Worm (Caenorhabditis elegans) whole organism, midembryonic: ENCODE data around the gene str-96.
A peak's percentile ranks its signal among the peaks of the same experiment; 100 is the strongest.

Experiments used
- T22C8.4 ChIP-seq: fragments of 200-800 bp; sonication (Bioruptor generic); IDR thresholded peaks from 2 replicates; pipeline ENCODE4 v1.3.6; 2022; ENCODE audit warnings: missing genetic modification characterization, missing compliant biosample characterization
- cog-1 ChIP-seq: sonication (generic microtip); optimal IDR thresholded peaks from 2 replicates; lab custom pipeline; 2016; ENCODE audit warnings: missing genetic modification characterization, missing compliant biosample characterization
- flt-1 ChIP-seq: fragments of 200-800 bp; sonication (Bioruptor generic); IDR thresholded peaks from 2 replicates; pipeline ENCODE4 v1.3.6; 2022; ENCODE audit warnings: missing genetic modification characterization, missing compliant biosample characterization
- klf-2 ChIP-seq: fragments of 200-800 bp; sonication (Bioruptor generic); conservative IDR thresholded peaks from 2 replicates; pipeline ENCODE4 v1.3.6; 2022; ENCODE audit warnings: missing genetic modification reagents, missing genetic modification characterization, missing compliant biosample characterization
- med-1 ChIP-seq: sonication (generic microtip); optimal IDR thresholded peaks from 2 replicates; lab custom pipeline; 2017; ENCODE audit warnings: missing genetic modification characterization, mild to moderate bottlenecking, missing compliant biosample characterization, antibody characterized with exemption, missing genetic modification reagents; ENCODE audit not compliant: insufficient read depth
- ref-1 ChIP-seq: fragments of 200-800 bp; sonication (Bioruptor generic); conservative IDR thresholded peaks from 2 replicates; pipeline ENCODE4 v1.3.6; 2022; ENCODE audit warnings: missing genetic modification reagents, missing genetic modification characterization, missing compliant biosample characterization
- tab-1 ChIP-seq: fragments of 200-800 bp; sonication (Bioruptor generic); IDR thresholded peaks from 2 replicates; pipeline ENCODE4 v1.3.6; 2022; ENCODE audit warnings: missing genetic modification characterization, missing compliant biosample characterization
- ztf-23 ChIP-seq: fragments of 200-800 bp; sonication (Bioruptor generic); IDR thresholded peaks from 2 replicates; pipeline ENCODE4 v1.3.6; 2022; ENCODE audit warnings: missing genetic modification reagents, missing genetic modification characterization, missing compliant biosample characterization
- ztf-29 ChIP-seq: fragments of 200-800 bp; sonication (Bioruptor generic); IDR thresholded peaks from 2 replicates; pipeline ENCODE4 v1.3.6; 2022; ENCODE audit warnings: missing genetic modification reagents, missing genetic modification characterization, missing compliant biosample characterization

The str-96 gene

ce11 chrV:15318638-15319037, 24.9 kb upstream of the str-96 start, which contains the start of gene nhr-291:
nhr-291 (plus strand) TSS chrV:15318961.
- TF ChIP-seq klf-2 (GFP tag; lab: Robert Waterston, UW): no peak
- no peak for TF ChIP-seq T22C8.4 (GFP tag; lab: Robert Waterston, UW)
- TF ChIP-seq tab-1 (GFP tag; lab: Robert Waterston, UW): no peak
- no peak for TF ChIP-seq ref-1 (GFP tag; lab: Robert Waterston, UW)
- no peak for TF ChIP-seq ztf-23 (GFP tag; lab: Robert Waterston, UW)
- no peak for TF ChIP-seq cog-1
- TF ChIP-seq flt-1 (GFP tag; lab: Robert Waterston, UW): no peak
- TF ChIP-seq med-1: no peak
- TF ChIP-seq ztf-29 (GFP tag; lab: Robert Waterston, UW): no peak

- TF ChIP-seq flt-1 (GFP tag; lab: Robert Waterston, UW): no peak
- no peak for TF ChIP-seq klf-2 (GFP tag; lab: Robert Waterston, UW)
- no peak for TF ChIP-seq T22C8.4 (GFP tag; lab: Robert Waterston, UW)
- TF ChIP-seq ztf-23 (GFP tag; lab: Robert Waterston, UW): no peak
- no peak for TF ChIP-seq ref-1 (GFP tag; lab: Robert Waterston, UW)
- no peak for TF ChIP-seq ztf-29 (GFP tag; lab: Robert Waterston, UW)
- TF ChIP-seq tab-1 (GFP tag; lab: Robert Waterston, UW): no peak
- no peak for TF ChIP-seq cog-1
- TF ChIP-seq med-1: no peak
These were observed 22.2 kb upstream of the str-96 start, which contains the start of the genes srt-22 and nhr-246 for ce11 chrV:15315827-15316527. srt-22 (minus strand) TSS chrV:15315927. nhr-246 (plus strand) TSS chrV:15316477.

- no peak for TF ChIP-seq med-1
- TF ChIP-seq ztf-29 (GFP tag; lab: Robert Waterston, UW): no peak
These were observed 19.8 kb upstream of the str-96 start for ce11 chrV:15313529-15313928.

DNA sequence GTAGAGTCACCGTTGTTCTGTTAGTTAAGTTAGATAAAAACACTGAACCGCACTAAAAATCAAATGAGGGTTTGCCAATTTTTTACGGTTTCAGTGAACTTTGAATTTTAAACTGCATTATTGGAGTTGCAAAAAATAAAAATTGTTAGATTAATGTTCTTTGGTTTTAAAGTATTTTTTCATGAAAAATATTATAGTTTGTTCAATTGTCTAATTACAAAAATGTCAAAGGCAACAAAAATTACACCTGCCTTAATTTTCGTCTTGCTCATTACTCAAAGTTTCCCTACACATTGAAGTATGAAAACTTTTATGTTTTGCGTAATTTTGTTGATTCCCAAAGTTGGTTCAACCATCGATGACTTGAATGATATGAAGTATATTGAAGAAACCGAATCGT, 17.0 kb upstream of the str-96 start, which contains the start of gene irld-62:
irld-62 (plus strand) TSS at position 301 of the 400 bp plus-strand sequence.
- TF ChIP-seq flt-1 (GFP tag; lab: Robert Waterston, UW): no peak
- TF ChIP-seq klf-2 (GFP tag; lab: Robert Waterston, UW): no peak

ce11 chrV:15309011-15309410, 15.2 kb upstream of the str-96 start, which contains the start of gene srz-10:
srz-10 (minus strand) TSS chrV:15309098.
- no peak for TF ChIP-seq T22C8.4 (GFP tag; lab: Robert Waterston, UW)
- TF ChIP-seq klf-2 (GFP tag; lab: Robert Waterston, UW): no peak
- TF ChIP-seq med-1: no peak
- TF ChIP-seq tab-1 (GFP tag; lab: Robert Waterston, UW): no peak
- TF ChIP-seq ztf-23 (GFP tag; lab: Robert Waterston, UW): no peak
- no peak for TF ChIP-seq ztf-29 (GFP tag; lab: Robert Waterston, UW)
- TF ChIP-seq flt-1 (GFP tag; lab: Robert Waterston, UW): no peak
- no peak for TF ChIP-seq cog-1
- TF ChIP-seq ref-1 (GFP tag; lab: Robert Waterston, UW): no peak

DNA sequence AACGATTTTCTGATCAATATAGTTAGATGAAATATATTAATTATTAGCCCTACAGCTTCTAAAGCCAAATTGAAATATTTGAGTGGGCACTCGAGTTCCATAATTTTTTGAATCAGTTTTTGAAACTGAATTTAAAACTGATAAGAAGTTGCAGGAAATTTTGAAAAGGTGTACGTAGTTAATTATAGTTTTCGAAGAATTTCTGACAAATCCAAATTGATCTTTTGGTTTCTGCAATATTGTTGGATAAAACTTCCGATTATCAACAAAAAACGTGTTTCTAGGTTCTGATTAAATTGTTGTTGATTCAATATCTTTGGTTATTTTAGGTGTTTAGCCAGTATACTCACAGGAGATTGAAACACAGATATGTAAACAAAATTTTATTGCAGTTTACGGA, 13.0 kb upstream of the str-96 start, which contains the start of gene T26H8.4:
T26H8.4 (minus strand) TSS at position 101 of the 400 bp plus-strand sequence.
- TF ChIP-seq tab-1 (GFP tag; lab: Robert Waterston, UW) (no peak), cog-1 (no peak)

- TF ChIP-seq ref-1 (GFP tag; lab: Robert Waterston, UW): no peak
- no peak for TF ChIP-seq med-1
- no peak for TF ChIP-seq cog-1
- TF ChIP-seq ztf-29 (GFP tag; lab: Robert Waterston, UW): no peak
- TF ChIP-seq flt-1 (GFP tag; lab: Robert Waterston, UW): no peak
- TF ChIP-seq ztf-23 (GFP tag; lab: Robert Waterston, UW): no peak
- no peak for TF ChIP-seq klf-2 (GFP tag; lab: Robert Waterston, UW)
- no peak for TF ChIP-seq tab-1 (GFP tag; lab: Robert Waterston, UW)
- TF ChIP-seq T22C8.4 (GFP tag; lab: Robert Waterston, UW): no peak
These were observed 11.7 kb upstream of the str-96 start, which contains the start of gene T26H8.5 for ce11 chrV:15305502-15305901. T26H8.5 (minus strand) TSS chrV:15305602.

DNA sequence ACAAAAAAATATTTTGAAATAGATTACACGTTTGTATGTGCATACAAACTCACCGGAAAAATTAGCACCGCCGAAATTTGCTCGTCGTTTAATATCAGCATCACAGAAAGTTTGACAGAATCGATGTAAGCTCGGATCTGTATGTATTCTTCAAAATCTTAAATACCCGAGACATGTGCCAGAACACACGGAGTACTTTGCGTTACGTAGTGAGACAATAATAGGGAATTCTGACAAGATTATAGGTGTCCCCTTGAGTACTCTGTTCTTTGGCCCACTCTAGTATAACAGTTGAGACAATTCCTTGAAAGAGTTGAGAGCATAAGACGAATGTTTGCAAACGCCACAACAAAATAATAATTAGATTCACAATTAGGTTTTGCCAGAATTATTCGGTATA, 9.9 kb upstream of the str-96 start, which contains the start of gene srx-48:
srx-48 (minus strand) TSS at position 101 of the 400 bp plus-strand sequence.
- TF ChIP-seq med-1 (no peak), T22C8.4 (GFP tag; lab: Robert Waterston, UW) (no peak), ref-1 (GFP tag; lab: Robert Waterston, UW) (no peak)

DNA sequence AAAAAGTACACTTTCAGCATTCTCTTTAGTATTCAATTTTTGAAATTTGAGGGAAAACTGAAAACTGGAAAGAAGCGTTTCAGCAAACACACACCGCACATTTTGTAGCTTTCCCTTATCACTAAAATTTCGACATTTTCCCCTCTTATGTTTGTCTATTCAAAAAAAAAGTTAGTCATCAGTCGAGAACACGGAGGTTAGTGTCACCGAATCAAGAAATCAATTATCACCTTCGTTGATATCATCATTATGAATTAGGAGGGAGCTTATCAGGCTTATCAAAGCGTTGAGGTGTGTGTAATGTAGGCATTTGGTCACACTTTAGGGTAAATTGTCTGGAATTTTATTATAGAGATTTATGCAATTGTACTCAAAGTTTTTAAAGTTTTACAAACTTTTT, 4.8 kb upstream of the str-96 start, which contains the start of gene cpr-3:
cpr-3 (minus strand) TSS at position 104 of the 400 bp plus-strand sequence.
- TF ChIP-seq ztf-23 (GFP tag; lab: Robert Waterston, UW) (no peak), ref-1 (GFP tag; lab: Robert Waterston, UW) (no peak), flt-1 (GFP tag; lab: Robert Waterston, UW) (no peak), cog-1 (no peak), T22C8.4 (GFP tag; lab: Robert Waterston, UW) (no peak), ztf-29 (GFP tag; lab: Robert Waterston, UW) (no peak), klf-2 (GFP tag; lab: Robert Waterston, UW) (no peak), tab-1 (GFP tag; lab: Robert Waterston, UW) (no peak)

DNA sequence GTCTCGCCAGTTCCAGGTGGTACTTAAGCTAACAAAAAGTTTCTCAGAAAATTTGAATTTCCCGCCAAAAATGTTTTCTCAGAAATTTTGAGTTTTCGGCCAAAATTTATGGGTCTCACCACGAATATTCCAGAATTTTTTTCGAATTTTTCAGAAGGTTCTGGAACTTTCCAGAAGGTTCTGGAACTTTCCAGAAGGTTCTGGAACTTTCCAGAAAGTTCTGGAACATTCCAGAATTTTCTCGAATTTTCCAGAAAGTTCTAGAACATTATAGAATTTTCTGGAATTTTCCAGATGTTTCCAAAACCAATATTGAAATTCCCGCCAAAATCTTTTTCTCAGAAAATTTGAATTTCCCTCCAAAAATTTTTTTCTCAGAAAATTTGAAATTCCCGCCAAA, 1.7 kb upstream of the str-96 start:
- TF ChIP-seq flt-1 (GFP tag; lab: Robert Waterston, UW): peak; percentile 91; the same call in 1 of the 2 replicates
